Worm (Caenorhabditis elegans) whole organism, early embryonic: Measurements from ENCODE around the gene srlf-21.

Source experiments
- F13C5.2 ChIP-seq: sonication (generic microtip); optimal IDR thresholded peaks from 2 replicates; lab custom pipeline; 2017; ENCODE audit warnings: mild to moderate bottlenecking, missing genetic modification characterization, inconsistent platforms, missing compliant biosample characterization
- ama-1 ChIP-seq: fragments of 150-350 bp; optimal IDR thresholded peaks from 2 replicates; lab custom pipeline; 2014
- ceh-36 ChIP-seq: sonication (generic microtip); optimal IDR thresholded peaks from 2 replicates; lab custom pipeline; 2016; ENCODE audit warnings: missing genetic modification characterization, inconsistent platforms, missing compliant biosample characterization
- ets-7 ChIP-seq: sonication (generic microtip); optimal IDR thresholded peaks from 2 replicates; lab custom pipeline; 2016; ENCODE audit warnings: missing genotype, missing genetic modification characterization, missing compliant biosample characterization
- flt-1 ChIP-seq: fragments of 200-800 bp; sonication (Bioruptor generic); IDR thresholded peaks from 2 replicates; pipeline ENCODE4 v1.3.6; 2022; ENCODE audit warnings: missing genetic modification characterization, missing compliant biosample characterization
- hmg-4 ChIP-seq: fragments of 200-800 bp; sonication (Bioruptor generic); optimal IDR thresholded peaks from 2 replicates; lab custom pipeline; 2018; ENCODE audit warnings: mild to moderate bottlenecking, missing genetic modification characterization, missing compliant biosample characterization
- hnd-1 ChIP-seq: sonication (generic microtip); optimal IDR thresholded peaks from 2 replicates; lab custom pipeline; 2016; ENCODE audit warnings: missing genetic modification characterization, missing compliant biosample characterization
- pes-1 ChIP-seq: fragments of 200-800 bp; sonication (Bioruptor generic); IDR thresholded peaks from 2 replicates; pipeline ENCODE4 v1.3.6; 2022; ENCODE audit warnings: missing genetic modification reagents, missing genetic modification characterization, missing compliant biosample characterization
- scrt-1 ChIP-seq: fragments of 200-800 bp; sonication (Bioruptor generic); IDR thresholded peaks from 2 replicates; pipeline ENCODE4 v1.3.6; 2022; ENCODE audit warnings: missing genetic modification characterization, missing compliant biosample characterization
- tbx-11 ChIP-seq: fragments of 200-800 bp; sonication (Bioruptor generic); IDR thresholded peaks from 2 replicates; pipeline ENCODE4 v1.3.6; 2022; ENCODE audit warnings: missing genetic modification characterization, missing compliant biosample characterization
- tbx-37 ChIP-seq: fragments of 200-800 bp; sonication (Bioruptor generic); conservative IDR thresholded peaks from 2 replicates; pipeline ENCODE4 v1.3.6; 2022; ENCODE audit warnings: missing genetic modification reagents, missing genetic modification characterization, missing compliant biosample characterization
- tra-4 ChIP-seq: sonication (generic microtip); optimal IDR thresholded peaks from 2 replicates; lab custom pipeline; 2017; ENCODE audit warnings: missing genetic modification characterization, missing compliant biosample characterization

- TF ChIP-seq tra-4 (tag; lab: Kevin White, UChicago) (no peak), ama-1 (no peak), pes-1 (GFP tag; lab: Robert Waterston, UW) (no peak), hnd-1 (tag; lab: Kevin White, UChicago) (no peak), ceh-36 (tag; lab: Kevin White, UChicago) (no peak), ets-7 (no peak), tbx-11 (GFP tag; lab: Robert Waterston, UW) (no peak), flt-1 (GFP tag; lab: Robert Waterston, UW) (no peak), F13C5.2 (no peak), tbx-37 (GFP tag; lab: Robert Waterston, UW) (no peak), hmg-4 (GFP tag; lab: Kevin White, UChicago) (no peak), scrt-1 (GFP tag; lab: Robert Waterston, UW) (no peak)
Observed at ce11 chrV:903460-903859, 13.1 kb upstream of the srlf-21 start, which contains the start of gene fmo-5.
